Worm (Caenorhabditis elegans) whole organism, late embryonic: ENCODE data around the gene hsp-6.

Experiments
- F13H6.1 ChIP-seq: sonication (generic microtip); optimal IDR thresholded peaks from 2 replicates; lab custom pipeline; 2016; ENCODE audit warnings: missing genetic modification characterization, missing compliant biosample characterization
- ama-1 ChIP-seq: fragments of 150-350 bp; optimal IDR thresholded peaks from 2 replicates; lab custom pipeline; 2014
- ceh-2 ChIP-seq: sonication (generic microtip); optimal IDR thresholded peaks from 2 replicates; lab custom pipeline; 2016; ENCODE audit warnings: missing genotype, missing genetic modification characterization, missing compliant biosample characterization
- dmd-4 ChIP-seq: sonication (generic microtip); optimal IDR thresholded peaks from 2 replicates; lab custom pipeline; 2016; ENCODE audit warnings: borderline replicate concordance, missing genetic modification characterization, missing compliant biosample characterization
- dve-1 ChIP-seq: sonication (generic microtip); optimal IDR thresholded peaks from 2 replicates; lab custom pipeline; 2017; ENCODE audit warnings: antibody characterized with exemption, mild to moderate bottlenecking, missing genetic modification characterization, missing compliant biosample characterization
- fkh-10 ChIP-seq: fragments of 150-350 bp; optimal IDR thresholded peaks from 2 replicates; lab custom pipeline; 2014; ENCODE audit warnings: missing biosample characterization, missing genetic modification reagents, missing genetic modification characterization
- nfya-1 ChIP-seq: sonication (generic microtip); optimal IDR thresholded peaks from 2 replicates; lab custom pipeline; 2017; ENCODE audit warnings: missing genetic modification characterization, mild to moderate bottlenecking, missing compliant biosample characterization, antibody characterized with exemption, moderate library complexity
- nhr-11 ChIP-seq: fragments of 150-350 bp; optimal IDR thresholded peaks from 2 replicates; lab custom pipeline; 2014; ENCODE audit warnings: missing biosample characterization, missing genetic modification characterization
- nhr-232 ChIP-seq: sonication (generic microtip); optimal IDR thresholded peaks from 2 replicates; lab custom pipeline; 2016; ENCODE audit warnings: missing genetic modification characterization, missing compliant biosample characterization
- pha-4 ChIP-seq: fragments of 150-350 bp; optimal IDR thresholded peaks from 2 replicates; lab custom pipeline; 2018; ENCODE audit warnings: missing biosample characterization, missing genetic modification reagents, missing genetic modification characterization
- sox-4 ChIP-seq: sonication (generic microtip); optimal IDR thresholded peaks from 2 replicates; lab custom pipeline; 2017; ENCODE audit warnings: mild to moderate bottlenecking, missing genetic modification characterization, inconsistent platforms, missing compliant biosample characterization

- TF ChIP-seq F13H6.1 (tag; lab: Kevin White, UChicago) (no peak), fkh-10 (GFP tag; lab: Kevin White, UChicago) (no peak), pha-4 (no peak), dve-1 (tag; lab: Kevin White, UChicago) (no peak), ama-1 (lab: Kevin White, UChicago) (no peak), nhr-232 (tag; lab: Kevin White, UChicago) (no peak), nhr-11 (tag; lab: Kevin White, UChicago) (no peak), ceh-2 (no peak), sox-4 (tag; lab: Kevin White, UChicago) (no peak), dmd-4 (no peak), nfya-1 (tag; lab: Kevin White, UChicago) (no peak)
These were observed 39.4 kb downstream of the hsp-6 start, which contains the start of gene R02F11.9 for ce11 chrV:4787166-4787565.
